Worm (Caenorhabditis elegans) whole organism, L1 larva: ENCODE results near the gene Y110A2AL.7.

Experiments
- C04F5.9 ChIP-seq: sonication (generic microtip); optimal IDR thresholded peaks from 2 replicates; lab custom pipeline; 2016; ENCODE audit warnings: missing genetic modification characterization, missing compliant biosample characterization
- F16B12.6 ChIP-seq: fragments of 150-350 bp; optimal IDR thresholded peaks from 2 replicates; lab custom pipeline; 2014; ENCODE audit warnings: missing biosample characterization, missing genetic modification characterization
- aly-2 ChIP-seq: fragments of 150-350 bp; optimal IDR thresholded peaks from 2 replicates; lab custom pipeline; 2014; ENCODE audit warnings: missing biosample characterization, missing genetic modification characterization
- blmp-1 ChIP-seq: fragments of 150-350 bp; optimal IDR thresholded peaks from 2 replicates; lab custom pipeline; 2014; ENCODE audit warnings: missing biosample characterization, missing genetic modification characterization
- ceh-63 ChIP-seq: fragments of 200-800 bp; sonication (Bioruptor generic); optimal IDR thresholded peaks from 2 replicates; lab custom pipeline; 2018; ENCODE audit warnings: mild to moderate bottlenecking, missing genetic modification characterization, missing compliant biosample characterization
- ceh-8 ChIP-seq: fragments of 200-800 bp; sonication (Bioruptor generic); optimal IDR thresholded peaks from 2 replicates; lab custom pipeline; 2018; ENCODE audit warnings: mild to moderate bottlenecking, missing genetic modification characterization, moderate library complexity, missing compliant biosample characterization
- efl-1 ChIP-seq, 4 experiments: fragments of 150-350 bp; optimal IDR thresholded peaks in 3 of 4; peaks in 1 of 4; 1 replicate in 1 of 4; 2 replicates in 3 of 4; lab custom pipeline; 2014; ENCODE audit warnings: missing biosample characterization in 2 of 4, missing genetic modification characterization in 2 of 4, missing genetic modification reagents in 2 of 4
- egl-27 ChIP-seq, 2 experiments: fragments of 150-350 bp in 1 of 2; sonication (generic microtip); optimal IDR thresholded peaks; 3 replicates each; lab custom pipeline; 2017 to 2018; ENCODE audit warnings: missing biosample characterization in 2 of 2, missing genetic modification characterization in 2 of 2, missing genetic modification reagents in 2 of 2
- elt-2 ChIP-seq: sonication (generic microtip); optimal IDR thresholded peaks from 2 replicates; lab custom pipeline; 2016; ENCODE audit warnings: missing genetic modification characterization, mild to moderate bottlenecking, inconsistent platforms, missing compliant biosample characterization, missing genetic modification reagents
- elt-3 ChIP-seq, 6 experiments: fragments of 150-350 bp in 1 of 6; sonication (generic microtip); optimal IDR thresholded peaks; 2 replicates each; lab custom pipeline; 2017 to 2018; ENCODE audit warnings: missing biosample characterization in 6 of 6, missing genetic modification characterization in 6 of 6, inconsistent platforms in 1 of 6
- ets-5 ChIP-seq: fragments of 200-800 bp; sonication (Bioruptor generic); IDR thresholded peaks from 2 replicates; pipeline ENCODE4 v1.3.6; 2022; ENCODE audit warnings: missing genetic modification characterization, missing compliant biosample characterization
- fkh-10 ChIP-seq: sonication (generic microtip); optimal IDR thresholded peaks from 2 replicates; lab custom pipeline; 2017; ENCODE audit warnings: missing biosample characterization, missing genetic modification reagents, missing genetic modification characterization
- fkh-8 ChIP-seq: sonication (generic microtip); optimal IDR thresholded peaks from 2 replicates; lab custom pipeline; 2016; ENCODE audit warnings: mild to moderate bottlenecking, missing genetic modification characterization, missing compliant biosample characterization
- lin-13 ChIP-seq: fragments of 150-350 bp; optimal IDR thresholded peaks from 2 replicates; lab custom pipeline; 2014; ENCODE audit warnings: missing biosample characterization, missing genetic modification reagents, missing genetic modification characterization
- lin-14 ChIP-seq: fragments of 200-800 bp; sonication (Bioruptor generic); optimal IDR thresholded peaks from 2 replicates; lab custom pipeline; 2018; ENCODE audit warnings: mild to moderate bottlenecking, missing genetic modification characterization, moderate library complexity, missing compliant biosample characterization
- lin-35 ChIP-seq, 2 experiments: fragments of 150-350 bp; optimal IDR thresholded peaks; 2 replicates each; lab custom pipeline; 2014; ENCODE audit warnings: missing biosample characterization in 2 of 2, missing genetic modification characterization in 2 of 2, missing genetic modification reagents in 2 of 2
- lir-3 ChIP-seq: sonication (generic microtip); optimal IDR thresholded peaks from 2 replicates; lab custom pipeline; 2016; ENCODE audit warnings: mild to moderate bottlenecking, missing genetic modification characterization, moderate library complexity, missing compliant biosample characterization; ENCODE audit not compliant: poor library complexity
- mep-1 ChIP-seq: fragments of 150-350 bp; optimal IDR thresholded peaks from 2 replicates; lab custom pipeline; 2014; ENCODE audit warnings: missing biosample characterization, missing genetic modification characterization
- nhr-19 ChIP-seq: fragments of 200-800 bp; sonication (Bioruptor generic); conservative IDR thresholded peaks from 2 replicates; pipeline ENCODE4 v1.3.6; 2022; ENCODE audit warnings: missing genetic modification characterization, missing compliant biosample characterization
- nhr-20 ChIP-seq: sonication (generic microtip); optimal IDR thresholded peaks from 2 replicates; lab custom pipeline; 2016; ENCODE audit warnings: mild to moderate bottlenecking, missing genetic modification characterization, missing compliant biosample characterization
- nhr-28 ChIP-seq: fragments of 150-350 bp; optimal IDR thresholded peaks from 2 replicates; lab custom pipeline; 2014; ENCODE audit warnings: missing biosample characterization, missing genetic modification characterization
- nhr-47 ChIP-seq: sonication (generic microtip); optimal IDR thresholded peaks from 2 replicates; lab custom pipeline; 2016; ENCODE audit warnings: mild to moderate bottlenecking, missing genetic modification characterization, moderate library complexity, missing compliant biosample characterization
- nhr-84 ChIP-seq: sonication (generic microtip); optimal IDR thresholded peaks from 2 replicates; lab custom pipeline; 2017; ENCODE audit warnings: missing biosample characterization, missing genetic modification characterization
- nhr-85 ChIP-seq: sonication (generic microtip); peaks from one replicate; lab custom pipeline; 2016; ENCODE audit warnings: missing genetic modification characterization, inconsistent platforms, missing compliant biosample characterization
- nhr-90 ChIP-seq: sonication (generic microtip); optimal IDR thresholded peaks from 2 replicates; lab custom pipeline; 2016; ENCODE audit warnings: mild to moderate bottlenecking, missing genetic modification characterization, missing compliant biosample characterization; ENCODE audit not compliant: poor library complexity
- pag-3 ChIP-seq: sonication (generic microtip); optimal IDR thresholded peaks from 2 replicates; lab custom pipeline; 2017; ENCODE audit warnings: missing genetic modification characterization, mild to moderate bottlenecking, missing compliant biosample characterization, antibody characterized with exemption, borderline replicate concordance; ENCODE audit not compliant: insufficient read depth
- rnt-1 ChIP-seq: sonication (generic microtip); optimal IDR thresholded peaks from 2 replicates; lab custom pipeline; 2016; ENCODE audit warnings: mild to moderate bottlenecking, missing genetic modification characterization, moderate library complexity, missing compliant biosample characterization
- snu-23 ChIP-seq: sonication (generic microtip); optimal IDR thresholded peaks from 2 replicates; lab custom pipeline; 2016; ENCODE audit warnings: missing genetic modification characterization, missing compliant biosample characterization
- sox-4 ChIP-seq: sonication (generic microtip); optimal IDR thresholded peaks from 2 replicates; lab custom pipeline; 2016; ENCODE audit warnings: missing genetic modification characterization, missing compliant biosample characterization
- sptf-1 ChIP-seq: fragments of 150-350 bp; optimal IDR thresholded peaks from 2 replicates; lab custom pipeline; 2014; ENCODE audit warnings: missing biosample characterization, missing genetic modification characterization
- tlp-1 ChIP-seq: fragments of 150-350 bp; optimal IDR thresholded peaks from 2 replicates; lab custom pipeline; 2014; ENCODE audit warnings: missing biosample characterization, missing genetic modification characterization
- unc-130 ChIP-seq: fragments of 150-350 bp; optimal IDR thresholded peaks from 2 replicates; lab custom pipeline; 2017; ENCODE audit warnings: missing biosample characterization, missing genetic modification characterization, inconsistent platforms
- unc-62 ChIP-seq: fragments of 150-350 bp; optimal IDR thresholded peaks from 2 replicates; lab custom pipeline; 2014; ENCODE audit warnings: missing biosample characterization, missing genetic modification reagents, missing genetic modification characterization
- vab-15 ChIP-seq: sonication (generic microtip); optimal IDR thresholded peaks from 2 replicates; lab custom pipeline; 2017; ENCODE audit warnings: missing genotype, mild to moderate bottlenecking, missing genetic modification characterization, missing compliant biosample characterization
- ztf-11 ChIP-seq, 2 experiments: sonication (generic microtip); optimal IDR thresholded peaks; 2 replicates each; lab custom pipeline; 2016 to 2017; ENCODE audit warnings: missing genetic modification characterization in 2 of 2, missing biosample characterization in 1 of 2, missing compliant biosample characterization in 1 of 2

The Y110A2AL.7 gene

ce11 chrII:2859315-2859714 lies 16.3 kb upstream of the Y110A2AL.7 start:
- no peak for TF ChIP-seq lin-13 (GFP tag; lab: Kevin White, UChicago)
- no peak for TF ChIP-seq egl-27 (tag; optimal IDR thresholded peaks at IDR 0.05; lab: Kevin White, UChicago)
- no peak for TF ChIP-seq snu-23 (GFP tag; lab: Kevin White, UChicago)
- TF ChIP-seq nhr-47: no peak
- TF ChIP-seq C04F5.9 (tag; lab: Kevin White, UChicago): no peak
- no peak for TF ChIP-seq nhr-19 (GFP tag; lab: Robert Waterston, UW)
- no peak for TF ChIP-seq unc-130 (tag; lab: Kevin White, UChicago)
- no peak for TF ChIP-seq nhr-84 (tag; lab: Kevin White, UChicago)
- TF ChIP-seq aly-2 (tag; lab: Kevin White, UChicago): no peak
- no peak for TF ChIP-seq ceh-63 (GFP tag; lab: Kevin White, UChicago)
- TF ChIP-seq ztf-11 (tag; optimal IDR thresholded peaks at IDR 0.05; lab: Kevin White, UChicago): no peak
- no peak for TF ChIP-seq sptf-1 (tag; lab: Kevin White, UChicago)
- TF ChIP-seq efl-1 (optimal IDR thresholded peaks at IDR 0.05; lab: Kevin White, UChicago): no peak
- no peak for TF ChIP-seq efl-1 (GFP tag; optimal IDR thresholded peaks at IDR 0.05 in 1 of 2; lab: Kevin White, UChicago)
- no peak for TF ChIP-seq ets-5 (GFP tag; lab: Robert Waterston, UW)
- no peak for TF ChIP-seq ceh-8

DNA sequence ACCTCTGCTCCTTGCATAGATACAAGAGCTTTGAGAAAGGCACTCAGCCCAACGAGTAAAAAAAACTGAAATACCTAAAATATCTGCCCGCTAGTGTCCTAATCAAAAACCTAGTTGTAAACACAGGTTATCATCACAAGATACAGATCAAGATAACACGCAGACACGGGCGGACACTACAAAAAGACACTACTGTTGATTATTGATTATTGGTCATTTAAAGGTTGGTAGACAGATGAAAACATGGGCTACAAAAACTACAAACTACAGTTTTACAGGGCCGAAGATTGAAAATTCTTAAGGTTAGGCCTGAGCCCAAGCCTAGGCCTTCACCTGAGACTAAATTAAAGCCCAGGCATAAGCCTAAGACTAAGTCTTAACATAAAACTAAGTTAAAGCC lies 15.9 kb upstream of the Y110A2AL.7 start:
- peak in 1 of 2 experiments; percentile 24 for TF ChIP-seq lin-35 (GFP tag; optimal IDR thresholded peaks at IDR 0.05; lab: Kevin White, UChicago)
- peak; percentile 26 for TF ChIP-seq nhr-20
- TF ChIP-seq blmp-1: peak; percentile 5
- TF ChIP-seq lir-3 (tag; lab: Kevin White, UChicago): no peak
- TF ChIP-seq snu-23 (GFP tag; lab: Kevin White, UChicago): peak; percentile 0
- TF ChIP-seq nhr-90 (tag; lab: Kevin White, UChicago): no peak
- no peak for TF ChIP-seq tlp-1 (tag; lab: Kevin White, UChicago)
- TF ChIP-seq vab-15: no peak
- TF ChIP-seq elt-3 (tag; optimal IDR thresholded peaks at IDR 0.05; lab: Kevin White, UChicago): peak in 1 of 6 experiments; percentile 48
- TF ChIP-seq egl-27 (tag; optimal IDR thresholded peaks at IDR 0.05; lab: Kevin White, UChicago): no peak
- TF ChIP-seq fkh-10 (GFP tag; lab: Kevin White, UChicago): no peak
- TF ChIP-seq nhr-85 (tag; lab: Kevin White, UChicago): peak; percentile 74
- no peak for TF ChIP-seq unc-62 (GFP tag; lab: Kevin White, UChicago)

- TF ChIP-seq pag-3 (tag; lab: Kevin White, UChicago) (peak; percentile 90), efl-1 (optimal IDR thresholded peaks at IDR 0.05; lab: Kevin White, UChicago) (no peak), efl-1 (GFP tag; optimal IDR thresholded peaks at IDR 0.05 in 1 of 2; lab: Kevin White, UChicago) (peak in 1 of 2 experiments; percentile 66), lin-14 (peak; percentile 53), ceh-8 (no peak), rnt-1 (tag; lab: Kevin White, UChicago) (peak; percentile 29), fkh-8 (tag; lab: Kevin White, UChicago) (no peak), lir-3 (tag; lab: Kevin White, UChicago) (no peak), nhr-28 (tag; lab: Kevin White, UChicago) (no peak), nhr-20 (peak; percentile 35), elt-3 (tag; optimal IDR thresholded peaks at IDR 0.05; lab: Kevin White, UChicago) (peak; percentile 16 to 88 (median 73)), F16B12.6 (tag; lab: Kevin White, UChicago) (no peak), elt-2 (tag; lab: Kevin White, UChicago) (no peak), sox-4 (no peak), mep-1 (tag; lab: Kevin White, UChicago) (no peak), snu-23 (GFP tag; lab: Kevin White, UChicago) (peak; percentile 7), blmp-1 (peak; percentile 79), nhr-85 (tag; lab: Kevin White, UChicago) (peak; percentile 85)
- TF ChIP-seq, all 84 proteins: peak for 9
Observed at ce11 chrII:2857559-2857958, 14.6 kb upstream of the Y110A2AL.7 start.
